Fruit fly (Drosophila melanogaster): ENCODE measurements around the gene NSD.
A peak's percentile ranks its signal among the peaks of the same experiment; 100 is the strongest.

NSD gene

dm6 chr3R:27922673-27923175 is 14.9 kb downstream of the NSD start, which contains the start of gene RpL4 (continued):
- peak; percentile 42; the same call in 1 of the 2 replicates for TF ChIP-seq CG32772 (GFP tag; IDR thresholded peaks at IDR 0.05)
- peak; percentile 58 for TF ChIP-seq kni (GFP tag; optimal IDR thresholded peaks at IDR 0.05)
- peak; percentile 48; the same call in 1 of the 2 replicates for TF ChIP-seq MBD-R2 (GFP tag; IDR thresholded peaks at IDR 0.05)
- peak; percentile 79 for TF ChIP-seq Side (GFP tag; optimal IDR thresholded peaks at IDR 0.05)
- TF ChIP-seq sna (GFP tag; IDR thresholded peaks at IDR 0.05; ENCODE audit: partially characterized antibody) = no peak
- TF ChIP-seq Poxn (GFP tag; IDR thresholded peaks at IDR 0.05) = no peak
- TF ChIP-seq CG10321 (GFP tag; IDR thresholded peaks at IDR 0.05) = peak; percentile 51; the same call in 1 of the 2 replicates
- TF ChIP-seq CG14014 (GFP tag; IDR thresholded peaks at IDR 0.05) = peak; percentile 61; the same call in 1 of the 2 replicates
- peak; percentile 90 for TF ChIP-seq CG3281 (GFP tag; optimal IDR thresholded peaks at IDR 0.05)
- TF ChIP-seq CG31224 (GFP tag; IDR thresholded peaks at IDR 0.05) = peak; percentile 60
- TF ChIP-seq fd102C (GFP tag; optimal IDR thresholded peaks at IDR 0.05) = peak; percentile 84
- peak; percentile 91 for TF ChIP-seq Rfx (GFP tag; IDR thresholded peaks at IDR 0.05)
- no peak for TF ChIP-seq jigr1 (GFP tag; IDR thresholded peaks at IDR 0.05)
- peak; percentile 76 for TF ChIP-seq CG15601 (tag; optimal IDR thresholded peaks at IDR 0.05)
- TF ChIP-seq CG10431 (GFP tag; optimal IDR thresholded peaks at IDR 0.05) = peak; percentile 93
- peak; percentile 91 for TF ChIP-seq onecut (GFP tag; IDR thresholded peaks at IDR 0.05)
- TF ChIP-seq CG8944 (GFP tag; optimal IDR thresholded peaks at IDR 0.05) = peak; percentile 44
- TF ChIP-seq dpn (GFP tag; optimal IDR thresholded peaks at IDR 0.05) = peak; percentile 52 to 82
- peak; percentile 75 for TF ChIP-seq CG9609 (GFP tag; optimal IDR thresholded peaks at IDR 0.05)
- peak; percentile 77 for TF ChIP-seq Rx (GFP tag; IDR thresholded peaks at IDR 0.05)
- TF ChIP-seq CG9727 (GFP tag; optimal IDR thresholded peaks at IDR 0.05) = peak; percentile 93
- peak; percentile 71 for TF ChIP-seq CG11504 (tag; optimal IDR thresholded peaks at IDR 0.05)
- TF ChIP-seq grau (tag; optimal IDR thresholded peaks at IDR 0.05) = peak; percentile 64
- peak; percentile 83 for TF ChIP-seq Hey (tag; optimal IDR thresholded peaks at IDR 0.05)
- peak; percentile 44 for TF ChIP-seq oc (tag; optimal IDR thresholded peaks at IDR 0.05)
- TF ChIP-seq Hmr (GFP tag; optimal IDR thresholded peaks at IDR 0.05) = peak; percentile 94
- peak; percentile 77 for TF ChIP-seq CG3838 (GFP tag; optimal IDR thresholded peaks at IDR 0.05)
- peak; percentile 52 for TF ChIP-seq CG6272 (GFP tag; IDR thresholded peaks at IDR 0.05)
- peak; percentile 52 for TF ChIP-seq CG4617 (GFP tag; optimal IDR thresholded peaks at IDR 0.05; ENCODE audit: borderline replicate concordance)
- TF ChIP-seq Dad (GFP tag; optimal IDR thresholded peaks at IDR 0.05) = peak; percentile 85
- TF ChIP-seq Sox102F (GFP tag; optimal IDR thresholded peaks at IDR 0.05) = peak; percentile 47
- TF ChIP-seq lilli (GFP tag; optimal IDR thresholded peaks at IDR 0.05) = peak; percentile 76
- peak in 1 of 2 experiments; percentile 19 for TF ChIP-seq Hr78 (GFP tag; optimal IDR thresholded peaks at IDR 0.05)
- no peak for TF ChIP-seq CG16813 (GFP tag; IDR thresholded peaks at IDR 0.05; ENCODE audit: partially characterized antibody)
- peak; percentile 12 for TF ChIP-seq trem (tag; optimal IDR thresholded peaks at IDR 0.05)
- TF ChIP-seq sim (GFP tag; IDR thresholded peaks at IDR 0.05) = peak; percentile 67; the same call in 1 of the 2 replicates
- TF ChIP-seq CG6175 (GFP tag; IDR thresholded peaks at IDR 0.05) = peak; percentile 71
- TF ChIP-seq Hr39 (optimal IDR thresholded peaks at IDR 0.05) = no peak
- peak; percentile 84 for TF ChIP-seq ATbp (GFP tag; optimal IDR thresholded peaks at IDR 0.05)
- TF ChIP-seq CG12391 (tag; optimal IDR thresholded peaks at IDR 0.05) = peak; percentile 86
- peak; percentile 70 for TF ChIP-seq CG11695 (GFP tag; IDR thresholded peaks at IDR 0.05)
- peak; percentile 55 for TF ChIP-seq CG3995 (GFP tag; optimal IDR thresholded peaks at IDR 0.05)
- TF ChIP-seq Mad (GFP tag; optimal IDR thresholded peaks at IDR 0.05) = peak; percentile 79
- peak; percentile 44 for TF ChIP-seq grn (GFP tag; optimal IDR thresholded peaks at IDR 0.05)
- TF ChIP-seq CG16779 (GFP tag; IDR thresholded peaks at IDR 0.05) = peak; percentile 66; the same call in 1 of the 2 replicates
- TF ChIP-seq CG7556 (GFP tag; optimal IDR thresholded peaks at IDR 0.05) = peak; percentile 67
- peak; percentile 71 for TF ChIP-seq nmo (GFP tag; optimal IDR thresholded peaks at IDR 0.05)
- TF ChIP-seq CG17612 (GFP tag; IDR thresholded peaks at IDR 0.05) = no peak
- peak; percentile 83 for TF ChIP-seq pfk (GFP tag; optimal IDR thresholded peaks at IDR 0.05)
- peak; percentile 65 for TF ChIP-seq CG6654 (GFP tag; optimal IDR thresholded peaks at IDR 0.05)
